Fruit fly (Drosophila melanogaster) whole organism, pupa: ENCODE measurements around the gene Nemp.

ENCODE experiments used
- CG10348 ChIP-seq: fragments of 200-800 bp; sonication (Bioruptor generic); IDR thresholded peaks from 2 replicates; pipeline ENCODE4 v1.3.6; 2022; ENCODE audit warnings: missing biosample characterization, missing genetic modification characterization
- CG12605 ChIP-seq: fragments of 200-800 bp; sonication (Bioruptor generic); IDR thresholded peaks from 2 replicates; pipeline ENCODE4 v1.3.6; 2022; ENCODE audit warnings: missing biosample characterization, missing genetic modification characterization
- CG13204 ChIP-seq: fragments of 200-800 bp; sonication (Bioruptor generic); optimal IDR thresholded peaks from 2 replicates; lab custom pipeline; 2018; ENCODE audit warnings: missing biosample characterization, mild to moderate bottlenecking, missing genetic modification characterization, moderate library complexity
- CG14655 ChIP-seq: fragments of 200-800 bp; sonication (Bioruptor generic); optimal IDR thresholded peaks from 3 replicates; lab custom pipeline; 2017; ENCODE audit warnings: mild to moderate bottlenecking, missing biosample characterization, missing genetic modification reagents, missing genetic modification characterization
- CG15710 ChIP-seq: fragments of 200-800 bp; sonication (Bioruptor generic); optimal IDR thresholded peaks from 2 replicates; lab custom pipeline; 2018; ENCODE audit warnings: missing biosample characterization, mild to moderate bottlenecking, missing genetic modification characterization, moderate library complexity
- CG17806 ChIP-seq: fragments of 200-800 bp; sonication (Bioruptor generic); optimal IDR thresholded peaks from 2 replicates; lab custom pipeline; 2018; ENCODE audit warnings: missing biosample characterization, mild to moderate bottlenecking, missing genetic modification characterization, moderate library complexity
- CG32121 ChIP-seq: fragments of 200-800 bp; sonication (Bioruptor generic); IDR thresholded peaks from 2 replicates; pipeline ENCODE4 v1.3.6; 2022; ENCODE audit warnings: missing biosample characterization, missing genetic modification characterization
- CG34367 ChIP-seq: fragments of 200-800 bp; sonication (Bioruptor generic); optimal IDR thresholded peaks from 2 replicates; lab custom pipeline; 2018; ENCODE audit warnings: missing biosample characterization, mild to moderate bottlenecking, missing genetic modification characterization
- CG4496 ChIP-seq: fragments of 200-800 bp; sonication (Bioruptor generic); IDR thresholded peaks from 3 replicates; pipeline ENCODE4 v1.3.6; 2022; ENCODE audit warnings: missing biosample characterization, missing genetic modification characterization
- CG8159 ChIP-seq: fragments of 200-800 bp; sonication (Bioruptor generic); optimal IDR thresholded peaks from 3 replicates; lab custom pipeline; 2018; ENCODE audit warnings: missing biosample characterization, mild to moderate bottlenecking, missing genetic modification characterization, moderate library complexity
- CG8301 ChIP-seq: fragments of 200-800 bp; sonication (Bioruptor generic); optimal IDR thresholded peaks from 2 replicates; lab custom pipeline; 2018; ENCODE audit warnings: missing biosample characterization, mild to moderate bottlenecking, missing genetic modification characterization
- CG9948 ChIP-seq: fragments of 200-800 bp; sonication (Bioruptor generic); optimal IDR thresholded peaks from 2 replicates; lab custom pipeline; 2018; ENCODE audit warnings: missing biosample characterization, mild to moderate bottlenecking, missing genetic modification characterization, moderate library complexity
- D1 ChIP-seq: fragments of 200-800 bp; sonication (Bioruptor generic); optimal IDR thresholded peaks from 2 replicates; lab custom pipeline; 2018; ENCODE audit warnings: missing biosample characterization, mild to moderate bottlenecking, missing genetic modification characterization, moderate library complexity
- EcR ChIP-seq: fragments of 200-800 bp; sonication (Bioruptor generic); optimal IDR thresholded peaks from 3 replicates; lab custom pipeline; 2019; ENCODE audit warnings: missing biosample characterization, missing genetic modification characterization, mild to moderate bottlenecking, moderate library complexity, missing genetic modification reagents
- Ets98B ChIP-seq: fragments of 200-800 bp; sonication (Bioruptor generic); IDR thresholded peaks from 2 replicates; pipeline ENCODE4 v1.3.6; 2022; ENCODE audit warnings: missing biosample characterization, missing genetic modification characterization
- Pif1A ChIP-seq: fragments of 200-800 bp; sonication (Bioruptor generic); optimal IDR thresholded peaks from 3 replicates; lab custom pipeline; 2016; ENCODE audit warnings: missing biosample characterization, missing genetic modification characterization
- Pif1B ChIP-seq: fragments of 200-800 bp; sonication (Bioruptor generic); optimal IDR thresholded peaks from 3 replicates; lab custom pipeline; 2016; ENCODE audit warnings: missing biosample characterization, missing genetic modification characterization
- Snoo ChIP-seq: fragments of 200-800 bp; sonication (Bioruptor generic); optimal IDR thresholded peaks from 3 replicates; lab custom pipeline; 2017; ENCODE audit warnings: missing biosample characterization, mild to moderate bottlenecking, missing genetic modification characterization, inconsistent platforms
- fd96Ca ChIP-seq: fragments of 200-800 bp; sonication (Bioruptor generic); IDR thresholded peaks from 3 replicates; pipeline ENCODE4 v1.3.6; 2022; ENCODE audit warnings: missing biosample characterization, missing genetic modification characterization
- gl ChIP-seq: fragments of 200-800 bp; sonication (Bioruptor generic); optimal IDR thresholded peaks from 2 replicates; lab custom pipeline; 2018; ENCODE audit warnings: missing biosample characterization, mild to moderate bottlenecking, missing genetic modification characterization
- rn ChIP-seq: fragments of 200-800 bp; sonication (Bioruptor generic); IDR thresholded peaks from 2 replicates; pipeline ENCODE4 v1.3.6; 2022; ENCODE audit warnings: missing biosample characterization, missing genetic modification characterization

The Nemp gene

dm6 chrX:16654931-16655409 lies at the start of gene Nemp, which contains the start of gene r:
Nemp (minus strand) TSS chrX:16655015.
r (plus strand) TSS chrX:16655359.
- TF ChIP-seq gl (tag; lab: Kevin White, UChicago) (no peak), CG15710 (no peak), D1 (tag; lab: Kevin White, UChicago) (no peak), CG9948 (tag; lab: Kevin White, UChicago) (no peak), CG8301 (tag; lab: Kevin White, UChicago) (no peak), EcR (GFP tag; lab: Kevin White, UChicago) (no peak), CG10348 (GFP tag; lab: Robert Waterston, UW) (no peak), CG14655 (GFP tag; lab: Kevin White, UChicago) (no peak), CG13204 (GFP tag; lab: Kevin White, UChicago) (no peak), CG12605 (GFP tag; lab: Robert Waterston, UW) (no peak), Snoo (tag; lab: Kevin White, UChicago) (no peak), CG32121 (no peak)
- TF ChIP-seq, all 21 proteins: peak for 0

dm6 chrX:16703747-16704146 lies 48.9 kb upstream of the Nemp start, which contains the start of the genes CG9673 and CG4653:
CG9673 (minus strand) TSS chrX:16703884.
CG4653 (plus strand) TSS chrX:16704081.
- TF ChIP-seq CG34367 (tag; lab: Kevin White, UChicago) (no peak), Snoo (tag; lab: Kevin White, UChicago) (no peak), CG9948 (tag; lab: Kevin White, UChicago) (no peak), CG32121 (no peak), CG17806 (tag; lab: Kevin White, UChicago) (no peak), CG14655 (GFP tag; lab: Kevin White, UChicago) (no peak), rn (GFP tag; lab: Robert Waterston, UW) (no peak), CG8301 (tag; lab: Kevin White, UChicago) (no peak), fd96Ca (no peak), D1 (tag; lab: Kevin White, UChicago) (no peak), CG12605 (GFP tag; lab: Robert Waterston, UW) (no peak), CG8159 (tag; lab: Kevin White, UChicago) (no peak)

DNA sequence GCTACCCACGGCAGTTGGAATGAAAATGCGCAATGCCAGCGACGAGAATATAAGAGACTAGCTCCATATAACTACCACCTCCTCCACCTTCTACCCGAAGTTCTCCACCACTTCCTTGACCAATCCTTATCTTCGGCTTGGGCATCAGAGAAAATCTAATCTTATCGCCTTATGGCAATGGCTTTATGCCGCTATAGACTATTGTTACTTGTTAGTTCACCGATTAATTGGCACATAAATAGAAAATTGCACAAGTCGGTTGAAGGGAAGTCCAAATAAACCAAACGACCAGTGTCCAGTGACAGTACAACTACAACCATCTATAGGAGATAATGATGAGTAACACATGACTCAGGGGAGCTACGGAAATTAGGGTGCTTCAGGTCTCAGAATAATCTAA lies 47.1 kb upstream of the Nemp start, which contains the start of gene sphe:
Gene sphe, minus strand, starts transcription at position 32 of the 400 bp plus-strand sequence.
- no peak for TF ChIP-seq CG9948 (tag; lab: Kevin White, UChicago)

- no peak for TF ChIP-seq CG12605 (GFP tag; lab: Robert Waterston, UW)
- TF ChIP-seq fd96Ca: no peak
- no peak for TF ChIP-seq CG32121
- no peak for TF ChIP-seq CG15710
- no peak for TF ChIP-seq CG4496 (GFP tag; lab: Robert Waterston, UW)
- no peak for TF ChIP-seq CG34367 (tag; lab: Kevin White, UChicago)
- no peak for TF ChIP-seq CG8301 (tag; lab: Kevin White, UChicago)
- no peak for TF ChIP-seq Pif1B (GFP tag; lab: Kevin White, UChicago)
- TF ChIP-seq Pif1A (GFP tag; lab: Kevin White, UChicago): no peak
- no peak for TF ChIP-seq CG8159 (tag; lab: Kevin White, UChicago)
- no peak for TF ChIP-seq EcR (GFP tag; lab: Kevin White, UChicago)
- no peak for TF ChIP-seq CG14655 (GFP tag; lab: Kevin White, UChicago)
- no peak for TF ChIP-seq gl (tag; lab: Kevin White, UChicago)
- no peak for TF ChIP-seq rn (GFP tag; lab: Robert Waterston, UW)
- no peak for TF ChIP-seq Ets98B (GFP tag; lab: Robert Waterston, UW)
Observed at dm6 chrX:16700070-16700469, 45.3 kb upstream of the Nemp start, which contains the start of gene CG9676. CG9676 (minus strand) TSS chrX:16700170.

DNA sequence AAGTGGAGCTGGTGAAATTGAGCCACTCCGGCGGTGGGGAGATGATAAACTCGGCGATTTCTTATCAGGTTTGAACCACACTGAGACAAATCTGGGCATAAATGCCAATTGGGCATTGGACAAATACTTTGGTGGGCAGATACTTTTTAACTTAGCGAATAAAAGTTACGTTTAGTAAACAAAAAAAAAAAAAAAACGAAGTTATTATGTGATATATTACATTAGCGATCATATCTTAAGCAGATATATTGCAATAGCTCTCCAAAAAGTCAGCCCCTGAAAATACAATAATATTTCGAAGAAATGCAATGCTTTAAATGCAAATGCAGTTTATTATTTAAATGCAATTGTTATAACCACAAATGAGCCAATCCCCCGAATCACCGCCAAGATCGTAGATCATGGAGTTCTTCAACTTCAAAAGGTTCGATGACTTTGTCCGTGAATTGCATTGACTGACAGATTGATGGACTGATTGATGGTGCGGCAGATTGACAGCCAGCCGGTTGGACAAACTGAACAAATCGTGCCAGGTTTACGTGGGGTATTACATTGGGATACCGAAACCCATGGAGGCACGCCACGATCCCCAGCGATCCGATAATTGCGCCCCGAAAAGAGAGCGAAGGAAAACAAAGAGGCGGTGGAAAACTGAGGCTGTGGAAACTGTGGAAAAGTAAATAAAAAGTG lies 43.2 kb upstream of the Nemp start:
- TF ChIP-seq CG34367 (tag; lab: Kevin White, UChicago) (no peak), CG4496 (GFP tag; lab: Robert Waterston, UW) (no peak), CG9948 (tag; lab: Kevin White, UChicago) (no peak), CG8159 (tag; lab: Kevin White, UChicago) (no peak), Snoo (tag; lab: Kevin White, UChicago) (no peak), CG15710 (no peak)

dm6 chrX:16696614-16697519 lies 42.1 kb upstream of the Nemp start:
- TF ChIP-seq CG13204 (GFP tag; lab: Kevin White, UChicago): no peak
- no peak for TF ChIP-seq Ets98B (GFP tag; lab: Robert Waterston, UW)
- no peak for TF ChIP-seq CG15710
- TF ChIP-seq CG10348 (GFP tag; lab: Robert Waterston, UW): no peak
- TF ChIP-seq EcR (GFP tag; lab: Kevin White, UChicago): no peak
- no peak for TF ChIP-seq CG32121
- no peak for TF ChIP-seq CG17806 (tag; lab: Kevin White, UChicago)
- TF ChIP-seq CG8159 (tag; lab: Kevin White, UChicago): no peak
- TF ChIP-seq rn (GFP tag; lab: Robert Waterston, UW): no peak
- no peak for TF ChIP-seq CG12605 (GFP tag; lab: Robert Waterston, UW)
- no peak for TF ChIP-seq Pif1A (GFP tag; lab: Kevin White, UChicago)
- peak; percentile 39 for TF ChIP-seq CG8301 (tag; lab: Kevin White, UChicago)
- no peak for TF ChIP-seq D1 (tag; lab: Kevin White, UChicago)
- TF ChIP-seq CG4496 (GFP tag; lab: Robert Waterston, UW): no peak
- no peak for TF ChIP-seq Pif1B (GFP tag; lab: Kevin White, UChicago)
- no peak for TF ChIP-seq CG9948 (tag; lab: Kevin White, UChicago)
- TF ChIP-seq fd96Ca: no peak
- TF ChIP-seq Snoo (tag; lab: Kevin White, UChicago): peak; percentile 2
- TF ChIP-seq CG34367 (tag; lab: Kevin White, UChicago): no peak
- TF ChIP-seq gl (tag; lab: Kevin White, UChicago): no peak
- TF ChIP-seq CG14655 (GFP tag; lab: Kevin White, UChicago): peak; percentile 16
